Worm (Caenorhabditis elegans): ENCODE measurements around the gene rei-2.
A peak's percentile ranks its signal among the peaks of the same experiment; 100 is the strongest.

The rei-2 gene

DNA sequence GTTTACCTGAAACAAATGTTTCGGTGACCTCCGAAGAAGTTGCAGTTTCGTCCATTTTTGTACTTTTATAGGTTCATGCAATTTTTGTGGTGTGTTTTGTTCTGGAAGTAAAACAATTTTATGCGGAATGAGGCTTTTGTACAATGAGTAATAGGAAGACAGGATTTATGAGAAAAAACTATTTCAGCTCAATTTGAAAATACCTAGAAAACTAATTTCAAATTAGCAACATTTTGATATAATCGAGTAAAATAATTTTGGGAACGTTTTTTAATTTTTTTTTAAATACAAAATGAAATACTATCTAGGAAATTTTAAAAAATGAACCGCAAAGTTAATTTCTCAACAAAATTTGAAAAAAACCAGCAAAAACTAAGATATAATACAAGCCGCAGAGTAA, at the start of gene rei-2:
Gene rei-2 (minus strand): TSS at position 101 of the 400 bp plus-strand sequence.
- TF ChIP-seq aha-1 (tag; optimal IDR thresholded peaks at IDR 0.05) = no peak
- TF ChIP-seq nhr-71 (tag; optimal IDR thresholded peaks at IDR 0.05) = no peak
- TF ChIP-seq nhr-11 (tag; optimal IDR thresholded peaks at IDR 0.05) = no peak
- TF ChIP-seq ceh-63 (GFP tag; optimal IDR thresholded peaks at IDR 0.05) = no peak
- TF ChIP-seq nhr-76 (tag; optimal IDR thresholded peaks at IDR 0.05) = no peak
- TF ChIP-seq rnt-1 (tag; optimal IDR thresholded peaks at IDR 0.05) = no peak
- TF ChIP-seq lin-39 (tag; optimal IDR thresholded peaks at IDR 0.05) = no peak
- no peak for TF ChIP-seq sox-4 (tag; optimal IDR thresholded peaks at IDR 0.05)
- no peak for TF ChIP-seq efl-1 (optimal IDR thresholded peaks at IDR 0.05)
- no peak for TF ChIP-seq efl-1 (GFP tag; optimal IDR thresholded peaks at IDR 0.05 in 1 of 2)
- no peak for TF ChIP-seq lin-35 (GFP tag; optimal IDR thresholded peaks at IDR 0.05)
- TF ChIP-seq xbp-1 (tag; optimal IDR thresholded peaks at IDR 0.05) = no peak

ce11 chrX:1128503-1129036, 40.6 kb upstream of the rei-2 start, which contains the start of gene snx-1:
snx-1 (plus strand) TSS chrX:1128986.
- TF ChIP-seq mep-1 (tag; optimal IDR thresholded peaks at IDR 0.05) (peak; percentile 35), lir-3 (tag; optimal IDR thresholded peaks at IDR 0.05; ENCODE audit: poor library complexity) (no peak), grh-1 (GFP tag; IDR thresholded peaks at IDR 0.05) (peak; percentile 84), tbx-2 (tag; optimal IDR thresholded peaks at IDR 0.05) (peak; percentile 52), efl-1 (optimal IDR thresholded peaks at IDR 0.05) (peak; percentile 14 to 26), efl-1 (GFP tag; optimal IDR thresholded peaks at IDR 0.05 in 1 of 2) (peak; percentile 3 to 11), nhr-90 (tag; optimal IDR thresholded peaks at IDR 0.05; ENCODE audit: poor library complexity) (peak; percentile 52), aha-1 (tag; optimal IDR thresholded peaks at IDR 0.05) (no peak), xbp-1 (tag; optimal IDR thresholded peaks at IDR 0.05) (peak; percentile 27), isw-1 (GFP tag; IDR thresholded peaks at IDR 0.05) (no peak), nhr-11 (tag; optimal IDR thresholded peaks at IDR 0.05) (no peak), unc-86 (tag; optimal IDR thresholded peaks at IDR 0.05) (peak; percentile 0), nhr-84 (tag; optimal IDR thresholded peaks at IDR 0.05) (no peak), mdl-1 (tag; optimal IDR thresholded peaks at IDR 0.05) (peak in 1 of 2 experiments; percentile 73), nhr-28 (tag; optimal IDR thresholded peaks at IDR 0.05) (no peak), Y116A8C.19 (tag; optimal IDR thresholded peaks at IDR 0.05; ENCODE audit: borderline replicate concordance) (no peak), lin-35 (GFP tag; optimal IDR thresholded peaks at IDR 0.05) (peak; percentile 37 to 73), ceh-82 (tag; optimal IDR thresholded peaks at IDR 0.05) (peak in 2 of 3 experiments; percentile 6 to 56), rnt-1 (tag; optimal IDR thresholded peaks at IDR 0.05) (peak; percentile 47), pqm-1 (tag; optimal IDR thresholded peaks at IDR 0.05) (no peak), dpl-1 (GFP tag; optimal IDR thresholded peaks at IDR 0.05) (peak in 2 of 3 experiments; percentile 29 to 34), mab-9 (GFP tag; IDR thresholded peaks at IDR 0.05) (no peak), C34B4.2 (tag; optimal IDR thresholded peaks at IDR 0.05) (no peak), lin-14 (GFP tag; optimal IDR thresholded peaks at IDR 0.05) (peak; percentile 88), nhr-47 (tag; optimal IDR thresholded peaks at IDR 0.05) (peak; percentile 57), lin-15B (tag; optimal IDR thresholded peaks at IDR 0.05) (peak; percentile 37), swsn-7 (tag; optimal IDR thresholded peaks at IDR 0.05) (peak; percentile 33), C16A3.4 (tag; optimal IDR thresholded peaks at IDR 0.05) (peak; percentile 46), egl-27 (tag; optimal IDR thresholded peaks at IDR 0.05) (no peak), zip-4 (GFP tag; optimal IDR thresholded peaks at IDR 0.05) (no peak), elt-2 (tag; optimal IDR thresholded peaks at IDR 0.05) (no peak), fos-1 (tag; optimal IDR thresholded peaks at IDR 0.05) (peak; percentile 13), nhr-76 (tag; optimal IDR thresholded peaks at IDR 0.05) (no peak), jun-1 (tag; optimal IDR thresholded peaks at IDR 0.05) (peak; percentile 57), nhr-85 (tag) (peak; percentile 75), irx-1 (tag; optimal IDR thresholded peaks at IDR 0.05) (peak; percentile 24), lsy-2 (tag; optimal IDR thresholded peaks at IDR 0.05) (peak; percentile 10 to 49), nhr-12 (tag; optimal IDR thresholded peaks at IDR 0.05) (no peak), snu-23 (GFP tag; optimal IDR thresholded peaks at IDR 0.05) (peak; percentile 74), nhr-71 (tag; optimal IDR thresholded peaks at IDR 0.05) (peak; percentile 57), skn-1 (tag; optimal IDR thresholded peaks at IDR 0.05) (peak; percentile 87), nhr-20 (tag; optimal IDR thresholded peaks at IDR 0.05) (peak; percentile 54), blmp-1 (tag; optimal IDR thresholded peaks at IDR 0.05) (peak; percentile 38), ets-5 (GFP tag; IDR thresholded peaks at IDR 0.05) (no peak), vab-15 (tag; optimal IDR thresholded peaks at IDR 0.05) (peak; percentile 54)

Measured in whole organism, L1 larva.